Worm (Caenorhabditis elegans) whole organism, L4/young adult: ENCODE data around the gene srab-13.

ENCODE experiments used
- dao-5 ChIP-seq: sonication (generic microtip); optimal IDR thresholded peaks from 2 replicates; lab custom pipeline; 2016; ENCODE audit warnings: missing genotype, missing genetic modification characterization, moderate library complexity, missing compliant biosample characterization
- him-1 ChIP-seq: sonication (generic microtip); optimal IDR thresholded peaks from 2 replicates; lab custom pipeline; 2016; ENCODE audit warnings: missing genotype, missing genetic modification reagents, missing genetic modification characterization, missing compliant biosample characterization

ce11 chrV:2050136-2050535 is 22.4 kb upstream of the srab-13 start, which contains the start of gene comt-4:
- TF ChIP-seq him-1 (tag; lab: Kevin White, UChicago) = no peak
- TF ChIP-seq dao-5 (tag; lab: Kevin White, UChicago) = no peak
